Worm (Caenorhabditis elegans) whole organism, mixed stage, embryonic: ENCODE results near the gene W08E12.2.
"Not testable (repeated sequence)": the region's sequence is repeated elsewhere in the genome, so short reads cannot be mapped to it uniquely, and the experiment has no call there.

ENCODE experiments used
- blmp-1 ChIP-seq: fragments of 150-350 bp; optimal IDR thresholded peaks from 2 replicates; lab custom pipeline; 2014; ENCODE audit warnings: missing biosample characterization, missing genetic modification characterization
- lin-13 ChIP-seq: fragments of 150-350 bp; optimal IDR thresholded peaks from 2 replicates; lab custom pipeline; 2014; ENCODE audit warnings: missing biosample characterization, missing genetic modification characterization
- lsy-2 ChIP-seq: fragments of 150-350 bp; optimal IDR thresholded peaks from 2 replicates; lab custom pipeline; 2014; ENCODE audit warnings: missing biosample characterization, missing genetic modification characterization
- nhr-237 ChIP-seq: fragments of 150-350 bp; optimal IDR thresholded peaks from 2 replicates; lab custom pipeline; 2014; ENCODE audit warnings: missing biosample characterization, missing genetic modification characterization
- nhr-28 ChIP-seq: fragments of 150-350 bp; optimal IDR thresholded peaks from 2 replicates; lab custom pipeline; 2014; ENCODE audit warnings: missing biosample characterization, missing genetic modification characterization
- unc-39 ChIP-seq: fragments of 150-350 bp; optimal IDR thresholded peaks from 2 replicates; lab custom pipeline; 2014; ENCODE audit warnings: missing biosample characterization, missing genetic modification characterization

DNA sequence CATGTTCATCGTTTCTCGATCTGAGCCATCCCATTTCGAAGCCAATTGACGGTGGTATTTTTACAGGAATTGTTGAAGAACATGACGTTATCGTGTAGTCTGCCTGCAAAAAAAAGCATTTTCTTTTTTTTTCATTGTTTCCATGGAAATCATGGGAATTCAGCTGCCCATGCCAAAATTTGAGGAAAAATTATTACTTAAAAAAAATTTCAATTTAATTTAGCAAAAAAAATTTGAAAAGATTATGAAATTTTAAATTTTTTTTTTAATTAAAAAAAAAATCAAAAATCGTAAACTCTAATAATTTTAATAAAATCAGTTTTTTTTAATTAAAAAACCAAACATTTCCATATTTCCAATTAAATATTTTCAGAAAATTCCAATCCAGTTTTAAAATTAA lies 26.1 kb downstream of the W08E12.2 start, which contains the start of gene F42A6.5:
- TF ChIP-seq nhr-28 (tag; lab: Kevin White, UChicago); nhr-237 (tag; lab: Kevin White, UChicago); lsy-2 (tag; lab: Kevin White, UChicago); lin-13 (tag; lab: Kevin White, UChicago); blmp-1; unc-39 (tag; lab: Kevin White, UChicago): not testable (repeated sequence)
